Fruit fly (Drosophila melanogaster) whole organism, embryonic: ENCODE measurements around the gene RpL28.

Source experiments
- CG30403 ChIP-seq: fragments of 200-800 bp; sonication (Bioruptor generic); optimal IDR thresholded peaks from 3 replicates; lab custom pipeline; 2016; ENCODE audit warnings: missing biosample characterization, missing genetic modification characterization
- CG33557 ChIP-seq: fragments of 200-800 bp; sonication (Bioruptor generic); optimal IDR thresholded peaks from 2 replicates; lab custom pipeline; 2019; ENCODE audit warnings: missing biosample characterization, mild to moderate bottlenecking, missing genetic modification characterization, moderate library complexity
- Hmr ChIP-seq: fragments of 200-800 bp; sonication (Bioruptor generic); optimal IDR thresholded peaks from 3 replicates; lab custom pipeline; 2017; ENCODE audit warnings: mild to moderate bottlenecking, missing biosample characterization, missing genetic modification reagents, missing genetic modification characterization
- Opbp ChIP-seq: fragments of 200-800 bp; sonication (Bioruptor generic); IDR thresholded peaks from 3 replicates; pipeline ENCODE4 v1.3.6; 2022; ENCODE audit warnings: missing biosample characterization, missing genetic modification characterization; ENCODE audit not compliant: partially characterized antibody
- nom ChIP-seq: fragments of 200-800 bp; sonication (Bioruptor generic); optimal IDR thresholded peaks from 2 replicates; lab custom pipeline; 2017; ENCODE audit warnings: missing biosample characterization, missing genetic modification characterization, mild to moderate bottlenecking, moderate library complexity, missing genetic modification reagents
- psq ChIP-seq: fragments of 200-800 bp; sonication (Bioruptor generic); optimal IDR thresholded peaks from 2 replicates; lab custom pipeline; 2017; ENCODE audit warnings: missing biosample characterization, missing genetic modification characterization
- ro ChIP-seq: fragments of 200-800 bp; sonication (Bioruptor generic); IDR thresholded peaks from 2 replicates; pipeline ENCODE4 v1.3.6; 2022; ENCODE audit warnings: missing biosample characterization, missing genetic modification characterization

dm6 chr3L:3250922-3251658 is 28.3 kb upstream of the RpL28 start:
- TF ChIP-seq psq (no peak), Hmr (GFP tag; lab: Kevin White, UChicago) (no peak), Opbp (GFP tag; lab: Robert Waterston, UW) (no peak), CG33557 (GFP tag; lab: Kevin White, UChicago) (no peak), CG30403 (GFP tag; lab: Kevin White, UChicago) (no peak), ro (GFP tag; lab: Robert Waterston, UW) (no peak), nom (GFP tag; lab: Kevin White, UChicago) (no peak)
